Worm (Caenorhabditis elegans) whole organism, L2 larva: ENCODE measurements around the gene R07B1.7.

Source experiments
- C34F6.9 ChIP-seq: fragments of 150-350 bp; optimal IDR thresholded peaks from 2 replicates; lab custom pipeline; 2014; ENCODE audit warnings: missing biosample characterization, missing genetic modification characterization
- F13H6.1 ChIP-seq: sonication (generic microtip); optimal IDR thresholded peaks from 2 replicates; lab custom pipeline; 2016; ENCODE audit warnings: missing genetic modification characterization, missing compliant biosample characterization
- ZK546.5 ChIP-seq: sonication (generic microtip); optimal IDR thresholded peaks from 2 replicates; lab custom pipeline; 2017; ENCODE audit warnings: missing biosample characterization, missing genetic modification characterization
- aly-2 ChIP-seq: fragments of 150-350 bp; optimal IDR thresholded peaks from 2 replicates; lab custom pipeline; 2014; ENCODE audit warnings: missing biosample characterization, missing genetic modification characterization
- ceh-82 ChIP-seq: fragments of 150-350 bp; optimal IDR thresholded peaks from 2 replicates; lab custom pipeline; 2014; ENCODE audit warnings: missing biosample characterization, missing genetic modification characterization
- crh-2 ChIP-seq: sonication (generic microtip); optimal IDR thresholded peaks from 2 replicates; lab custom pipeline; 2017; ENCODE audit warnings: missing biosample characterization, missing genetic modification characterization
- egl-27 ChIP-seq: sonication (generic microtip); optimal IDR thresholded peaks from 3 replicates; lab custom pipeline; 2017; ENCODE audit warnings: missing biosample characterization, missing genetic modification reagents, missing genetic modification characterization
- fos-1 ChIP-seq: fragments of 150-350 bp; optimal IDR thresholded peaks from 2 replicates; lab custom pipeline; 2014; ENCODE audit warnings: missing biosample characterization, missing genetic modification characterization
- mdl-1 ChIP-seq, 2 experiments: fragments of 150-350 bp in 1 of 2; sonication (generic microtip) in 1 of 2; optimal IDR thresholded peaks; 2 replicates each; lab custom pipeline; 2017; ENCODE audit warnings: missing biosample characterization in 2 of 2, missing genetic modification characterization in 2 of 2
- nhr-237 ChIP-seq: fragments of 150-350 bp; optimal IDR thresholded peaks from 2 replicates; lab custom pipeline; 2014; ENCODE audit warnings: missing biosample characterization, missing genetic modification characterization
- nhr-25 ChIP-seq: fragments of 150-350 bp; sonication (generic microtip); optimal IDR thresholded peaks from 3 replicates; lab custom pipeline; 2014; ENCODE audit warnings: missing biosample characterization, missing genetic modification characterization
- sma-3 ChIP-seq: sonication (generic microtip); optimal IDR thresholded peaks from 2 replicates; lab custom pipeline; 2016; ENCODE audit warnings: missing genetic modification reagents, missing genetic modification characterization, missing compliant biosample characterization
- snpc-4 ChIP-seq: fragments of 150-350 bp; optimal IDR thresholded peaks from 2 replicates; lab custom pipeline; 2014; ENCODE audit warnings: missing biosample characterization, missing genetic modification characterization
- unc-55 ChIP-seq: fragments of 150-350 bp; sonication (generic microtip); optimal IDR thresholded peaks from 3 replicates; lab custom pipeline; 2014; ENCODE audit warnings: missing biosample characterization, missing genetic modification reagents, missing genetic modification characterization

ce11 chrX:9851745-9852330, 17.1 kb upstream of the R07B1.7 start, which contains the start of gene lec-7:
- TF ChIP-seq egl-27, result no peak
- TF ChIP-seq ZK546.5 (tag; lab: Kevin White, UChicago), result no peak
- TF ChIP-seq sma-3 (GFP tag; lab: Kevin White, UChicago), result no peak
- TF ChIP-seq crh-2 (tag; lab: Kevin White, UChicago), result no peak
- no peak for TF ChIP-seq aly-2 (tag; lab: Kevin White, UChicago)
- TF ChIP-seq ceh-82 (tag; lab: Kevin White, UChicago), result no peak
- no peak for TF ChIP-seq unc-55 (GFP tag; lab: Kevin White, UChicago)
- no peak for TF ChIP-seq F13H6.1 (tag; lab: Kevin White, UChicago)
- no peak for TF ChIP-seq nhr-237 (tag; lab: Kevin White, UChicago)
- no peak for TF ChIP-seq C34F6.9 (tag; lab: Kevin White, UChicago)
- TF ChIP-seq mdl-1 (tag; optimal IDR thresholded peaks at IDR 0.05; lab: Kevin White, UChicago), result no peak
- peak; percentile 66 for TF ChIP-seq fos-1 (tag; lab: Kevin White, UChicago)
- TF ChIP-seq nhr-25 (tag; lab: Kevin White, UChicago), result no peak
- TF ChIP-seq snpc-4 (tag; lab: Kevin White, UChicago), result no peak
